Worm (Caenorhabditis elegans): ENCODE measurements around the gene F56D6.20.

Gene F56D6.20

ce11 chrIV:3869875-3870274, 42.8 kb upstream of the F56D6.20 start:
- TF ChIP-seq alr-1 (tag; optimal IDR thresholded peaks at IDR 0.05) (no peak), Y55F3AM.14 (GFP tag; optimal IDR thresholded peaks at IDR 0.05) (no peak), unc-39 (tag; optimal IDR thresholded peaks at IDR 0.05) (no peak), mab-5 (tag; optimal IDR thresholded peaks at IDR 0.05) (no peak), ceh-82 (tag; optimal IDR thresholded peaks at IDR 0.05) (no peak), ZK546.5 (tag; optimal IDR thresholded peaks at IDR 0.05) (no peak), zag-1 (tag; optimal IDR thresholded peaks at IDR 0.05) (no peak), C34F6.9 (tag; optimal IDR thresholded peaks at IDR 0.05) (no peak), unc-62 (GFP tag; optimal IDR thresholded peaks at IDR 0.05) (no peak), sma-3 (GFP tag; optimal IDR thresholded peaks at IDR 0.05) (no peak), ama-1 (optimal IDR thresholded peaks at IDR 0.05) (no peak), snpc-4 (tag; optimal IDR thresholded peaks at IDR 0.05) (no peak), egl-27 (tag; optimal IDR thresholded peaks at IDR 0.05) (no peak), ztf-11 (tag; optimal IDR thresholded peaks at IDR 0.05) (no peak), F13H6.1 (tag; optimal IDR thresholded peaks at IDR 0.05) (no peak), nhr-21 (tag; optimal IDR thresholded peaks at IDR 0.05) (no peak)

- no peak for TF ChIP-seq aly-2 (tag; optimal IDR thresholded peaks at IDR 0.05)
Observed at ce11 chrIV:3873195-3873594, 39.5 kb upstream of the F56D6.20 start.

ce11 chrIV:3873706-3874105, 39.0 kb upstream of the F56D6.20 start, which contains the start of gene F37C4.5:
Gene F37C4.5, minus strand, starts transcription at chrIV:3873806.
- TF ChIP-seq snpc-4 (tag; optimal IDR thresholded peaks at IDR 0.05) (no peak), lsy-2 (tag; optimal IDR thresholded peaks at IDR 0.05) (no peak), lin-11 (tag; optimal IDR thresholded peaks at IDR 0.05) (no peak)

ce11 chrIV:3874417-3874816, 38.3 kb upstream of the F56D6.20 start:
- TF ChIP-seq mdl-1 (tag; optimal IDR thresholded peaks at IDR 0.05) (no peak), nhr-25 (tag; optimal IDR thresholded peaks at IDR 0.05) (peak; percentile 19), dmd-4 (tag; optimal IDR thresholded peaks at IDR 0.05) (no peak), ztf-1 (GFP tag; conservative IDR thresholded peaks at IDR 0.05) (no peak), skn-1 (tag; optimal IDR thresholded peaks at IDR 0.05) (no peak), unc-62 (GFP tag; optimal IDR thresholded peaks at IDR 0.05) (no peak), fos-1 (tag; optimal IDR thresholded peaks at IDR 0.05) (peak; percentile 65), nhr-237 (tag; optimal IDR thresholded peaks at IDR 0.05) (no peak), gmeb-1 (tag; optimal IDR thresholded peaks at IDR 0.05) (no peak), peb-1 (tag; optimal IDR thresholded peaks at IDR 0.05) (no peak), Y55F3AM.14 (GFP tag; optimal IDR thresholded peaks at IDR 0.05) (no peak), ama-1 (optimal IDR thresholded peaks at IDR 0.05) (peak; percentile 95), egl-27 (tag; optimal IDR thresholded peaks at IDR 0.05) (no peak), lin-13 (GFP tag; optimal IDR thresholded peaks at IDR 0.05) (no peak), lsy-2 (tag; optimal IDR thresholded peaks at IDR 0.05) (peak in 1 of 2 experiments; percentile 51), crh-2 (tag; optimal IDR thresholded peaks at IDR 0.05) (peak; percentile 40), ceh-82 (tag; optimal IDR thresholded peaks at IDR 0.05) (no peak), nhr-10 (tag; optimal IDR thresholded peaks at IDR 0.05) (peak; percentile 30), sma-9 (GFP tag; optimal IDR thresholded peaks at IDR 0.05) (peak; percentile 26), sma-9 (tag; optimal IDR thresholded peaks at IDR 0.05) (no peak), nhr-23 (tag; optimal IDR thresholded peaks at IDR 0.05) (no peak), sem-4 (tag; optimal IDR thresholded peaks at IDR 0.05) (no peak), unc-55 (GFP tag; optimal IDR thresholded peaks at IDR 0.05) (peak; percentile 28), C34F6.9 (tag; optimal IDR thresholded peaks at IDR 0.05) (peak; percentile 41), nhr-129 (tag; optimal IDR thresholded peaks at IDR 0.05) (peak; percentile 45), F13H6.1 (tag; optimal IDR thresholded peaks at IDR 0.05) (peak; percentile 10), ztf-4 (tag; optimal IDR thresholded peaks at IDR 0.05) (no peak), lin-39 (tag; optimal IDR thresholded peaks at IDR 0.05) (no peak)

All from whole organism, L2 larva.